Worm (Caenorhabditis elegans) whole organism, early embryonic: ENCODE data around the gene ZK105.11.

ENCODE experiments used
- F13C5.2 ChIP-seq: sonication (generic microtip); optimal IDR thresholded peaks from 2 replicates; lab custom pipeline; 2017; ENCODE audit warnings: mild to moderate bottlenecking, missing genetic modification characterization, inconsistent platforms, missing compliant biosample characterization
- ama-1 ChIP-seq: fragments of 150-350 bp; optimal IDR thresholded peaks from 2 replicates; lab custom pipeline; 2014
- ceh-13 ChIP-seq: fragments of 200-800 bp; sonication (Bioruptor generic); optimal IDR thresholded peaks from 2 replicates; lab custom pipeline; 2018; ENCODE audit warnings: mild to moderate bottlenecking, missing genetic modification characterization, missing compliant biosample characterization
- ceh-36 ChIP-seq: sonication (generic microtip); optimal IDR thresholded peaks from 2 replicates; lab custom pipeline; 2016; ENCODE audit warnings: missing genetic modification characterization, inconsistent platforms, missing compliant biosample characterization
- ets-7 ChIP-seq: sonication (generic microtip); optimal IDR thresholded peaks from 2 replicates; lab custom pipeline; 2016; ENCODE audit warnings: missing genotype, missing genetic modification characterization, missing compliant biosample characterization
- hmbx-1 ChIP-seq: sonication (generic microtip); optimal IDR thresholded peaks from 2 replicates; lab custom pipeline; 2016; ENCODE audit warnings: mild to moderate bottlenecking, missing genetic modification characterization, missing compliant biosample characterization
- hmg-4 ChIP-seq: fragments of 200-800 bp; sonication (Bioruptor generic); optimal IDR thresholded peaks from 2 replicates; lab custom pipeline; 2018; ENCODE audit warnings: mild to moderate bottlenecking, missing genetic modification characterization, missing compliant biosample characterization
- pes-1 ChIP-seq: fragments of 200-800 bp; sonication (Bioruptor generic); IDR thresholded peaks from 2 replicates; pipeline ENCODE4 v1.3.6; 2022; ENCODE audit warnings: missing genetic modification reagents, missing genetic modification characterization, missing compliant biosample characterization
- sea-1 ChIP-seq: fragments of 200-800 bp; sonication (Bioruptor generic); conservative IDR thresholded peaks from 2 replicates; pipeline ENCODE4 v1.3.6; 2022; ENCODE audit warnings: missing genetic modification characterization, missing compliant biosample characterization
- tbx-11 ChIP-seq: fragments of 200-800 bp; sonication (Bioruptor generic); IDR thresholded peaks from 2 replicates; pipeline ENCODE4 v1.3.6; 2022; ENCODE audit warnings: missing genetic modification characterization, missing compliant biosample characterization
- tbx-37 ChIP-seq: fragments of 200-800 bp; sonication (Bioruptor generic); conservative IDR thresholded peaks from 2 replicates; pipeline ENCODE4 v1.3.6; 2022; ENCODE audit warnings: missing genetic modification reagents, missing genetic modification characterization, missing compliant biosample characterization
- tra-4 ChIP-seq: sonication (generic microtip); optimal IDR thresholded peaks from 2 replicates; lab custom pipeline; 2017; ENCODE audit warnings: missing genetic modification characterization, missing compliant biosample characterization

ce11 chrV:7726927-7727326, 18.5 kb upstream of the ZK105.11 start:
- TF ChIP-seq ama-1 (lab: Kevin White, UChicago) (no peak), ets-7 (tag; lab: Kevin White, UChicago) (no peak), pes-1 (GFP tag; lab: Robert Waterston, UW) (no peak), tbx-37 (GFP tag; lab: Robert Waterston, UW) (no peak), ceh-36 (tag; lab: Kevin White, UChicago) (no peak), tra-4 (tag; lab: Kevin White, UChicago) (no peak), hmbx-1 (no peak), sea-1 (GFP tag; lab: Robert Waterston, UW) (no peak), F13C5.2 (tag; lab: Kevin White, UChicago) (no peak), hmg-4 (no peak), tbx-11 (GFP tag; lab: Robert Waterston, UW) (no peak), ceh-13 (GFP tag; lab: Kevin White, UChicago) (no peak)
